Fruit fly (Drosophila melanogaster) whole organism, pupa: ENCODE data around the gene CG3588.

Experiments
- CG10348 ChIP-seq: fragments of 200-800 bp; sonication (Bioruptor generic); IDR thresholded peaks from 2 replicates; pipeline ENCODE4 v1.3.6; 2022; ENCODE audit warnings: missing biosample characterization, missing genetic modification characterization
- CG12605 ChIP-seq: fragments of 200-800 bp; sonication (Bioruptor generic); IDR thresholded peaks from 2 replicates; pipeline ENCODE4 v1.3.6; 2022; ENCODE audit warnings: missing biosample characterization, missing genetic modification characterization
- CG13204 ChIP-seq: fragments of 200-800 bp; sonication (Bioruptor generic); optimal IDR thresholded peaks from 2 replicates; lab custom pipeline; 2018; ENCODE audit warnings: missing biosample characterization, mild to moderate bottlenecking, missing genetic modification characterization, moderate library complexity
- CG14655 ChIP-seq: fragments of 200-800 bp; sonication (Bioruptor generic); optimal IDR thresholded peaks from 3 replicates; lab custom pipeline; 2017; ENCODE audit warnings: mild to moderate bottlenecking, missing biosample characterization, missing genetic modification reagents, missing genetic modification characterization
- CG15710 ChIP-seq: fragments of 200-800 bp; sonication (Bioruptor generic); optimal IDR thresholded peaks from 2 replicates; lab custom pipeline; 2018; ENCODE audit warnings: missing biosample characterization, mild to moderate bottlenecking, missing genetic modification characterization, moderate library complexity
- CG17806 ChIP-seq: fragments of 200-800 bp; sonication (Bioruptor generic); optimal IDR thresholded peaks from 2 replicates; lab custom pipeline; 2018; ENCODE audit warnings: missing biosample characterization, mild to moderate bottlenecking, missing genetic modification characterization, moderate library complexity
- CG32121 ChIP-seq: fragments of 200-800 bp; sonication (Bioruptor generic); IDR thresholded peaks from 2 replicates; pipeline ENCODE4 v1.3.6; 2022; ENCODE audit warnings: missing biosample characterization, missing genetic modification characterization
- CG34367 ChIP-seq: fragments of 200-800 bp; sonication (Bioruptor generic); optimal IDR thresholded peaks from 2 replicates; lab custom pipeline; 2018; ENCODE audit warnings: missing biosample characterization, mild to moderate bottlenecking, missing genetic modification characterization
- CG4496 ChIP-seq: fragments of 200-800 bp; sonication (Bioruptor generic); IDR thresholded peaks from 3 replicates; pipeline ENCODE4 v1.3.6; 2022; ENCODE audit warnings: missing biosample characterization, missing genetic modification characterization
- CG8159 ChIP-seq: fragments of 200-800 bp; sonication (Bioruptor generic); optimal IDR thresholded peaks from 3 replicates; lab custom pipeline; 2018; ENCODE audit warnings: missing biosample characterization, mild to moderate bottlenecking, missing genetic modification characterization, moderate library complexity
- CG8301 ChIP-seq: fragments of 200-800 bp; sonication (Bioruptor generic); optimal IDR thresholded peaks from 2 replicates; lab custom pipeline; 2018; ENCODE audit warnings: missing biosample characterization, mild to moderate bottlenecking, missing genetic modification characterization
- CG9948 ChIP-seq: fragments of 200-800 bp; sonication (Bioruptor generic); optimal IDR thresholded peaks from 2 replicates; lab custom pipeline; 2018; ENCODE audit warnings: missing biosample characterization, mild to moderate bottlenecking, missing genetic modification characterization, moderate library complexity
- D1 ChIP-seq: fragments of 200-800 bp; sonication (Bioruptor generic); optimal IDR thresholded peaks from 2 replicates; lab custom pipeline; 2018; ENCODE audit warnings: missing biosample characterization, mild to moderate bottlenecking, missing genetic modification characterization, moderate library complexity
- EcR ChIP-seq: fragments of 200-800 bp; sonication (Bioruptor generic); optimal IDR thresholded peaks from 3 replicates; lab custom pipeline; 2019; ENCODE audit warnings: missing biosample characterization, missing genetic modification characterization, mild to moderate bottlenecking, moderate library complexity, missing genetic modification reagents
- Ets98B ChIP-seq: fragments of 200-800 bp; sonication (Bioruptor generic); IDR thresholded peaks from 2 replicates; pipeline ENCODE4 v1.3.6; 2022; ENCODE audit warnings: missing biosample characterization, missing genetic modification characterization
- Pif1A ChIP-seq: fragments of 200-800 bp; sonication (Bioruptor generic); optimal IDR thresholded peaks from 3 replicates; lab custom pipeline; 2016; ENCODE audit warnings: missing biosample characterization, missing genetic modification characterization
- Pif1B ChIP-seq: fragments of 200-800 bp; sonication (Bioruptor generic); optimal IDR thresholded peaks from 3 replicates; lab custom pipeline; 2016; ENCODE audit warnings: missing biosample characterization, missing genetic modification characterization
- Snoo ChIP-seq: fragments of 200-800 bp; sonication (Bioruptor generic); optimal IDR thresholded peaks from 3 replicates; lab custom pipeline; 2017; ENCODE audit warnings: missing biosample characterization, mild to moderate bottlenecking, missing genetic modification characterization, inconsistent platforms
- fd96Ca ChIP-seq: fragments of 200-800 bp; sonication (Bioruptor generic); IDR thresholded peaks from 3 replicates; pipeline ENCODE4 v1.3.6; 2022; ENCODE audit warnings: missing biosample characterization, missing genetic modification characterization
- gl ChIP-seq: fragments of 200-800 bp; sonication (Bioruptor generic); optimal IDR thresholded peaks from 2 replicates; lab custom pipeline; 2018; ENCODE audit warnings: missing biosample characterization, mild to moderate bottlenecking, missing genetic modification characterization
- rn ChIP-seq: fragments of 200-800 bp; sonication (Bioruptor generic); IDR thresholded peaks from 2 replicates; pipeline ENCODE4 v1.3.6; 2022; ENCODE audit warnings: missing biosample characterization, missing genetic modification characterization

The CG3588 gene

dm6 chrX:2919742-2920141 lies at the start of gene CG3588:
CG3588 (plus strand) TSS chrX:2919770.
- TF ChIP-seq gl (tag; lab: Kevin White, UChicago): no peak

dm6 chrX:2872753-2873152 lies 46.8 kb upstream of the CG3588 start, which contains the start of gene CG14416:
CG14416 (minus strand) TSS chrX:2872853.
- TF ChIP-seq CG8301 (no peak), Pif1B (GFP tag; lab: Kevin White, UChicago) (no peak), Pif1A (no peak), CG14655 (GFP tag; lab: Kevin White, UChicago) (no peak), Snoo (tag; lab: Kevin White, UChicago) (no peak), CG8159 (tag; lab: Kevin White, UChicago) (no peak), D1 (tag; lab: Kevin White, UChicago) (no peak), gl (tag; lab: Kevin White, UChicago) (no peak), EcR (GFP tag; lab: Kevin White, UChicago) (no peak), fd96Ca (GFP tag; lab: Robert Waterston, UW) (no peak), CG34367 (no peak), CG4496 (GFP tag; lab: Robert Waterston, UW) (no peak), CG10348 (GFP tag; lab: Robert Waterston, UW) (no peak), rn (GFP tag; lab: Robert Waterston, UW) (no peak)

- TF ChIP-seq rn (GFP tag; lab: Robert Waterston, UW): no peak
- TF ChIP-seq Ets98B: no peak
- no peak for TF ChIP-seq gl (tag; lab: Kevin White, UChicago)
Measured at dm6 chrX:2876433-2876832, 43.1 kb upstream of the CG3588 start, which contains the start of gene CG14417. CG14417 (minus strand) TSS chrX:2876533.

- TF ChIP-seq D1 (tag; lab: Kevin White, UChicago) (no peak), CG8159 (tag; lab: Kevin White, UChicago) (no peak), CG8301 (no peak), CG17806 (tag; lab: Kevin White, UChicago) (no peak), rn (GFP tag; lab: Robert Waterston, UW) (no peak), fd96Ca (GFP tag; lab: Robert Waterston, UW) (no peak), CG4496 (GFP tag; lab: Robert Waterston, UW) (no peak), CG14655 (GFP tag; lab: Kevin White, UChicago) (no peak), Pif1A (no peak), gl (tag; lab: Kevin White, UChicago) (no peak), Snoo (tag; lab: Kevin White, UChicago) (no peak), Pif1B (GFP tag; lab: Kevin White, UChicago) (no peak), EcR (GFP tag; lab: Kevin White, UChicago) (no peak), CG15710 (tag; lab: Kevin White, UChicago) (no peak), CG10348 (GFP tag; lab: Robert Waterston, UW) (no peak), Ets98B (no peak)
Measured at dm6 chrX:2877070-2877469, 42.5 kb upstream of the CG3588 start.

- TF ChIP-seq CG32121 (no peak), CG8159 (tag; lab: Kevin White, UChicago) (peak; percentile 63), CG13204 (GFP tag; lab: Kevin White, UChicago) (no peak), CG8301 (peak; percentile 20), Pif1A (peak; percentile 20), CG17806 (tag; lab: Kevin White, UChicago) (peak; percentile 49), CG10348 (GFP tag; lab: Robert Waterston, UW) (no peak), gl (tag; lab: Kevin White, UChicago) (peak; percentile 42), rn (GFP tag; lab: Robert Waterston, UW) (no peak), Pif1B (GFP tag; lab: Kevin White, UChicago) (no peak), CG14655 (GFP tag; lab: Kevin White, UChicago) (peak; percentile 49), Ets98B (no peak), fd96Ca (GFP tag; lab: Robert Waterston, UW) (0 out of 3 replicates have a peak, but pooled peaks have one; percentile 15), CG15710 (tag; lab: Kevin White, UChicago) (peak; percentile 57), CG4496 (GFP tag; lab: Robert Waterston, UW) (no peak), D1 (tag; lab: Kevin White, UChicago) (no peak), CG9948 (tag; lab: Kevin White, UChicago) (peak; percentile 47), EcR (GFP tag; lab: Kevin White, UChicago) (no peak), CG34367 (peak; percentile 50), CG12605 (GFP tag; lab: Robert Waterston, UW) (no peak), Snoo (tag; lab: Kevin White, UChicago) (no peak)
Measured at dm6 chrX:2880660-2881059, 38.9 kb upstream of the CG3588 start.

- TF ChIP-seq CG8159 (tag; lab: Kevin White, UChicago): no peak
- TF ChIP-seq Pif1B (GFP tag; lab: Kevin White, UChicago): no peak
- TF ChIP-seq D1 (tag; lab: Kevin White, UChicago): no peak
- TF ChIP-seq CG12605 (GFP tag; lab: Robert Waterston, UW): no peak
- TF ChIP-seq CG14655 (GFP tag; lab: Kevin White, UChicago): no peak
- no peak for TF ChIP-seq Ets98B
- no peak for TF ChIP-seq EcR (GFP tag; lab: Kevin White, UChicago)
- TF ChIP-seq fd96Ca (GFP tag; lab: Robert Waterston, UW): no peak
- TF ChIP-seq CG13204 (GFP tag; lab: Kevin White, UChicago): no peak
- TF ChIP-seq gl (tag; lab: Kevin White, UChicago): no peak
- no peak for TF ChIP-seq Pif1A
- TF ChIP-seq CG34367: no peak
- no peak for TF ChIP-seq CG32121
- TF ChIP-seq CG9948 (tag; lab: Kevin White, UChicago): no peak
- no peak for TF ChIP-seq rn (GFP tag; lab: Robert Waterston, UW)
- TF ChIP-seq CG17806 (tag; lab: Kevin White, UChicago): no peak
Measured at dm6 chrX:2882516-2882915, 37.1 kb upstream of the CG3588 start.
